Worm (Caenorhabditis elegans) whole organism, L1 larva: ENCODE data around the gene ptc-1.
A peak's percentile ranks its signal among the peaks of the same experiment; 100 is the strongest.

Experiments used
- C04F5.9 ChIP-seq: sonication (generic microtip); optimal IDR thresholded peaks from 2 replicates; lab custom pipeline; 2016; ENCODE audit warnings: missing genetic modification characterization, missing compliant biosample characterization
- Y116A8C.19 ChIP-seq: sonication (generic microtip); optimal IDR thresholded peaks from 2 replicates; lab custom pipeline; 2016; ENCODE audit warnings: missing compliant biosample characterization, missing genetic modification characterization, borderline replicate concordance
- alr-1 ChIP-seq: fragments of 200-800 bp; sonication (Bioruptor generic); optimal IDR thresholded peaks from 2 replicates; lab custom pipeline; 2018; ENCODE audit warnings: borderline replicate concordance, mild to moderate bottlenecking, missing genetic modification characterization, missing compliant biosample characterization
- blmp-1 ChIP-seq: fragments of 150-350 bp; optimal IDR thresholded peaks from 2 replicates; lab custom pipeline; 2014; ENCODE audit warnings: missing biosample characterization, missing genetic modification characterization
- dpl-1 ChIP-seq, 3 experiments: fragments of 150-350 bp in 2 of 3; sonication (generic microtip) in 1 of 3; optimal IDR thresholded peaks; 2 replicates each; lab custom pipeline; 2014 to 2017; ENCODE audit warnings: missing biosample characterization in 3 of 3, missing genetic modification characterization in 3 of 3, missing genetic modification reagents in 3 of 3
- dsc-1 ChIP-seq: sonication (generic microtip); optimal IDR thresholded peaks from 2 replicates; lab custom pipeline; 2016; ENCODE audit warnings: mild to moderate bottlenecking, missing genetic modification characterization, missing compliant biosample characterization
- efl-1 ChIP-seq, 4 experiments: fragments of 150-350 bp; optimal IDR thresholded peaks in 3 of 4; peaks in 1 of 4; 1 replicate in 1 of 4; 2 replicates in 3 of 4; lab custom pipeline; 2014; ENCODE audit warnings: missing biosample characterization in 2 of 4, missing genetic modification characterization in 2 of 4, missing genetic modification reagents in 2 of 4
- egl-13 ChIP-seq: sonication (generic microtip); optimal IDR thresholded peaks from 2 replicates; lab custom pipeline; 2016; ENCODE audit warnings: missing genotype, missing genetic modification reagents, missing genetic modification characterization, missing compliant biosample characterization
- elt-2 ChIP-seq: sonication (generic microtip); optimal IDR thresholded peaks from 2 replicates; lab custom pipeline; 2016; ENCODE audit warnings: missing genetic modification characterization, mild to moderate bottlenecking, inconsistent platforms, missing compliant biosample characterization, missing genetic modification reagents
- ets-5 ChIP-seq: fragments of 200-800 bp; sonication (Bioruptor generic); IDR thresholded peaks from 2 replicates; pipeline ENCODE4 v1.3.6; 2022; ENCODE audit warnings: missing genetic modification characterization, missing compliant biosample characterization
- fkh-4 ChIP-seq: sonication (generic microtip); optimal IDR thresholded peaks from 2 replicates; lab custom pipeline; 2016; ENCODE audit warnings: missing compliant biosample characterization, missing genetic modification characterization, borderline replicate concordance
- fos-1 ChIP-seq: fragments of 150-350 bp; optimal IDR thresholded peaks from 2 replicates; lab custom pipeline; 2014; ENCODE audit warnings: missing biosample characterization, missing genetic modification characterization
- grh-1 ChIP-seq: fragments of 200-800 bp; sonication (Bioruptor generic); IDR thresholded peaks from 2 replicates; pipeline ENCODE4 v1.3.6; 2022; ENCODE audit warnings: missing genetic modification reagents, missing genetic modification characterization, missing compliant biosample characterization
- hlh-4 ChIP-seq: sonication (generic microtip); optimal IDR thresholded peaks from 2 replicates; lab custom pipeline; 2016; ENCODE audit warnings: mild to moderate bottlenecking, missing genetic modification characterization, missing compliant biosample characterization
- hpl-2 ChIP-seq: fragments of 150-350 bp; optimal IDR thresholded peaks from 2 replicates; lab custom pipeline; 2014; ENCODE audit warnings: missing biosample characterization, missing genetic modification reagents, missing genetic modification characterization
- irx-1 ChIP-seq: sonication (generic microtip); optimal IDR thresholded peaks from 2 replicates; lab custom pipeline; 2016; ENCODE audit warnings: missing genetic modification characterization, missing compliant biosample characterization
- isw-1 ChIP-seq: fragments of 200-800 bp; sonication (Bioruptor generic); IDR thresholded peaks from 2 replicates; pipeline ENCODE4 v1.3.6; 2022; ENCODE audit warnings: missing genetic modification characterization, missing compliant biosample characterization
- lin-14 ChIP-seq: fragments of 200-800 bp; sonication (Bioruptor generic); optimal IDR thresholded peaks from 2 replicates; lab custom pipeline; 2018; ENCODE audit warnings: mild to moderate bottlenecking, missing genetic modification characterization, moderate library complexity, missing compliant biosample characterization
- lin-35 ChIP-seq, 2 experiments: fragments of 150-350 bp; optimal IDR thresholded peaks; 2 replicates each; lab custom pipeline; 2014; ENCODE audit warnings: missing biosample characterization in 2 of 2, missing genetic modification characterization in 2 of 2, missing genetic modification reagents in 2 of 2
- lin-39 ChIP-seq: fragments of 150-350 bp; optimal IDR thresholded peaks from 2 replicates; lab custom pipeline; 2014; ENCODE audit warnings: missing biosample characterization, missing genetic modification reagents, missing genetic modification characterization
- lsy-2 ChIP-seq, 2 experiments: fragments of 150-350 bp; optimal IDR thresholded peaks; 2 replicates each; lab custom pipeline; 2014; ENCODE audit warnings: missing biosample characterization in 2 of 2, missing genetic modification characterization in 2 of 2
- mep-1 ChIP-seq: fragments of 150-350 bp; optimal IDR thresholded peaks from 2 replicates; lab custom pipeline; 2014; ENCODE audit warnings: missing biosample characterization, missing genetic modification characterization
- nhr-12 ChIP-seq: sonication (generic microtip); optimal IDR thresholded peaks from 2 replicates; lab custom pipeline; 2017; ENCODE audit warnings: missing biosample characterization, missing genetic modification characterization
- nhr-47 ChIP-seq: sonication (generic microtip); optimal IDR thresholded peaks from 2 replicates; lab custom pipeline; 2016; ENCODE audit warnings: mild to moderate bottlenecking, missing genetic modification characterization, moderate library complexity, missing compliant biosample characterization
- nhr-77 ChIP-seq: fragments of 150-350 bp; optimal IDR thresholded peaks from 2 replicates; lab custom pipeline; 2014; ENCODE audit warnings: missing biosample characterization, missing genetic modification characterization
- pqm-1 ChIP-seq: sonication (generic microtip); optimal IDR thresholded peaks from 3 replicates; lab custom pipeline; 2017; ENCODE audit warnings: missing biosample characterization, missing genetic modification characterization
- rnt-1 ChIP-seq: sonication (generic microtip); optimal IDR thresholded peaks from 2 replicates; lab custom pipeline; 2016; ENCODE audit warnings: mild to moderate bottlenecking, missing genetic modification characterization, moderate library complexity, missing compliant biosample characterization
- snpc-4 ChIP-seq: fragments of 150-350 bp; optimal IDR thresholded peaks from 2 replicates; lab custom pipeline; 2014; ENCODE audit warnings: missing biosample characterization, missing genetic modification characterization
- sox-4 ChIP-seq: sonication (generic microtip); optimal IDR thresholded peaks from 2 replicates; lab custom pipeline; 2016; ENCODE audit warnings: missing genetic modification characterization, missing compliant biosample characterization
- sptf-1 ChIP-seq: fragments of 150-350 bp; optimal IDR thresholded peaks from 2 replicates; lab custom pipeline; 2014; ENCODE audit warnings: missing biosample characterization, missing genetic modification characterization
- tbx-2 ChIP-seq: sonication (generic microtip); optimal IDR thresholded peaks from 2 replicates; lab custom pipeline; 2016; ENCODE audit warnings: missing genetic modification characterization, missing compliant biosample characterization
- unc-30 ChIP-seq: sonication (generic microtip); optimal IDR thresholded peaks from 2 replicates; lab custom pipeline; 2017; ENCODE audit warnings: missing biosample characterization, missing genetic modification characterization
- vab-15 ChIP-seq: sonication (generic microtip); optimal IDR thresholded peaks from 2 replicates; lab custom pipeline; 2017; ENCODE audit warnings: missing genotype, mild to moderate bottlenecking, missing genetic modification characterization, missing compliant biosample characterization
- xbp-1 ChIP-seq: sonication (generic microtip); optimal IDR thresholded peaks from 2 replicates; lab custom pipeline; 2016; ENCODE audit warnings: missing genetic modification characterization, missing compliant biosample characterization
- zag-1 ChIP-seq: fragments of 150-350 bp; optimal IDR thresholded peaks from 2 replicates; lab custom pipeline; 2014; ENCODE audit warnings: missing biosample characterization, missing genetic modification characterization

ptc-1 gene

DNA sequence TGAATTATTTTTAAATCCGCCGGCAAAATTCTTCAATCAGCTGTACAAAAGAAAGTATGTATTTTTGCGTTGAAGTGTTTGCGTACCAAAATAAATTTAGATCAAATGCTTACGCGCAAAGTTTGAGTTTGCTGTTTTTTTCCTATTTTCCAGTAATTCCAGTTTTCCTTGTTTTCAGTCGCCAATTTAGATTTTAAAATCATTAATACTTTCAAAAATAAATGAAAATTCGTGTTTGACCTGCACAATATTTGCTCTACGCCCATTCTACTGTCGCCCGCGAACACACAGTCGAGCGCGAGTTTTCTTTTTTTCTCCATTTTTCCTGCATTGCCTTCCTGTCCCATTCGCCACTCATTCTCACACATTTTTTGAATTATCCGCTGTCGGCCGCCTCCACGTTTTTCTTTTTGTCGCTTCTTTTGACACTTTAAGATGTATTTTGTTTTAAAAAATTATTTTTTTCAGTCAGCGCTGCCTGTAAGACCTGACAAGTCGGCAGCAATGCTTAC is at the start of gene ptc-1:
ptc-1 (plus strand) TSS at position 462 of the 512 bp plus-strand sequence.
- TF ChIP-seq dsc-1 (tag; lab: Kevin White, UChicago) = peak; percentile 20
- TF ChIP-seq efl-1 (optimal IDR thresholded peaks at IDR 0.05; lab: Kevin White, UChicago) = no peak
- TF ChIP-seq efl-1 (GFP tag; optimal IDR thresholded peaks at IDR 0.05 in 1 of 2; lab: Kevin White, UChicago) = peak in 1 of 2 experiments; percentile 45
- TF ChIP-seq fos-1 (tag; lab: Kevin White, UChicago) = no peak

DNA sequence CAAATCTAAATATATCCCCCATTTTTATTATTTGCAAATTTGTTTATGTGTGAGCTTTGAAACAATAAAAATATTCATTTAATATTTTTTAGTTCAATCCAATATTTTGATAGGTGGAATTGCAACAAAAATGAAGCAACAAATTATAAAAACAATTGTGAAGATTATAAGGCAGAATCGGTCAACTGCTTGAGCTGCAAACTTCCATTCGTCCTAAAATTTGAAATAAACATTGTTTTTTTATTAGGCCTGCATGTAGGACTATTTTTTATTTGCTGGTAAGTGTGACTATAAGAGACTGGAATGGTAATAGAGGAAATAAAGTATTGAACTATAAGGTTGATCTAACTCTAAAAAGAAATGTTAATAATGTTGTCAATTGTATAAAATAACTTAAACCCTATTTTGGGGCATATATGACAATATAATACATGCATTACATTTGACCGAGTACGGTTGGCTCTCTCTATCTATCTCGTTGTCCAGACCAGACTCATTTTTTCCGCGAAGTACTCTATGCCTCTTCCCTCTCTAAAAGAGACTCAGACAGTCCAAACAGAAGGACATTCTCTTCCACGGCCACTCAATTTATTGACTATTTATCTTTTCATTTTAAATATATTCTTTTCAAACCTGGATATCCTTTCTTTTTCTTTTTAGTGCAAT is 47.3 kb upstream of the ptc-1 start, which contains the start of gene T09A5.4:
T09A5.4 (plus strand) TSS at position 616 of the 666 bp plus-strand sequence.
- TF ChIP-seq dpl-1 (GFP tag; optimal IDR thresholded peaks at IDR 0.05; lab: Kevin White, UChicago) (peak in 1 of 3 experiments; percentile 18), lin-14 (GFP tag; lab: Kevin White, UChicago) (peak; percentile 14), lsy-2 (tag; optimal IDR thresholded peaks at IDR 0.05; lab: Kevin White, UChicago) (peak in 1 of 2 experiments; percentile 32), alr-1 (no peak), efl-1 (optimal IDR thresholded peaks at IDR 0.05; lab: Kevin White, UChicago) (peak in 1 of 2 experiments; percentile 10), efl-1 (GFP tag; optimal IDR thresholded peaks at IDR 0.05 in 1 of 2; lab: Kevin White, UChicago) (no peak), elt-2 (no peak), nhr-77 (peak; percentile 7)

DNA sequence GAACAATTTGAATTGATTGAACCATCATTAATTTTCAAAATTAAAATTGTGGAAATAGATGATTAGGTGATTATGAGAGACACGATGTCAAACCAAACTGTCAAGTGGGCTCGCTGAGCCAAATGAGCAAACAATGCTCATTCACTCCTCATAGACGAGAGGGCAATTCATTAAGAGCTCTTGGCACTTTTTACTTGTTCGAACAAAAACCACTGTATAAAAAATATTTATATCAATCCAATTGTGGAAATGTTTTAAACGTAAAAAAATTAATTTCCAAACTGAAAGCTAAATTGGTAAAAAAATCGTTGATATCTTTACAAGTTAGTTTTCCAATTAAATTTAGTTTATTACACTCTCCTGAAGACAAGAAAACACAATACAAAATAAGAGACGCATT is 43.3 kb upstream of the ptc-1 start, which contains the start of gene acr-7:
acr-7 (minus strand) TSS at position 101 of the 400 bp plus-strand sequence.
- TF ChIP-seq zag-1 (no peak), nhr-12 (tag; lab: Kevin White, UChicago) (no peak), alr-1 (no peak), grh-1 (no peak), ets-5 (no peak), unc-30 (tag; lab: Kevin White, UChicago) (no peak), lsy-2 (tag; optimal IDR thresholded peaks at IDR 0.05; lab: Kevin White, UChicago) (no peak), blmp-1 (tag; lab: Kevin White, UChicago) (no peak), pqm-1 (no peak), nhr-47 (tag; lab: Kevin White, UChicago) (no peak), egl-13 (tag; lab: Kevin White, UChicago) (no peak)

DNA sequence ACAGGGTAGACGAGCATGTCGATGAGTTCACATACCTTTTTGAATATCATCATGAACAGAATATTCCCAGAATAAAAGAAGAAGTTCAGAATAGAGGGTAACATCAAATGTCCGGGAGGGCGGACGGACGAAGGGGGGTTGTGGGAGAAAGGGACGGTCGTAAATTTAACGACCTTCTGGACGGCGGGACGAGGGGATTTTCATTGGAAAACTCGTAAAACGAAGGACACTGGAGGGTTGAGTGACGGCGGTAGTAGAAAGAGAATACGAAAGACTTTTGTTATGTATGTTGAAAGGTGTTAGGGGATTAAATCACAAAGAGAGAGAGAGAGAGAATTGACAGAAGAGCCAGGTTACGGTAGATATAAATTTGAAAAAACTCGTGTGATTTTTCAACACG is 42.4 kb upstream of the ptc-1 start:
- TF ChIP-seq blmp-1 (tag; lab: Kevin White, UChicago) = peak; percentile 78
- peak in 1 of 2 experiments; percentile 24 for TF ChIP-seq lsy-2 (tag; optimal IDR thresholded peaks at IDR 0.05; lab: Kevin White, UChicago)
- TF ChIP-seq rnt-1 (tag; lab: Kevin White, UChicago) = peak; percentile 28
- TF ChIP-seq irx-1 (tag; lab: Kevin White, UChicago) = no peak
- TF ChIP-seq zag-1 = no peak
- TF ChIP-seq efl-1 (optimal IDR thresholded peaks at IDR 0.05; lab: Kevin White, UChicago) = no peak
- peak in 1 of 2 experiments; percentile 42 for TF ChIP-seq efl-1 (GFP tag; optimal IDR thresholded peaks at IDR 0.05 in 1 of 2; lab: Kevin White, UChicago)
- peak; percentile 59 for TF ChIP-seq lin-14 (GFP tag; lab: Kevin White, UChicago)

DNA sequence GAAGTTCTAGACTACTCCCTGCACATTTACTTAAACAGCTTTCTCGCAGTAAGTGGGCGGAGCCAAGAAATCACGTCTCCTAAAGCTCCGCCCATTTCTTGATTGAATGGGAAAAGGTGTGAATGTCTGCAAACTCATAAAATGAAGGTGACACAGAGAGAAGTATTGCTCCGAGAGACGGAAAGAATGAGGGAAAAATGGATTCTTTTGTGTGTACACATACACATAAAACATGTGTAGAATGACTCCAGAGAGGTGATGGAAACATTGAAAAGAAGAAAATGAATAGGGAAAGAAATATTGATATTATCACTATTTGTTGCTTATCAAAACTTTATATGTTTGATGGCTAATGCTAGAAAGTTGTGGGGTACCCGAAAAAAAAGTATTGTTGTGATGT is 41.5 kb upstream of the ptc-1 start:
- peak; percentile 10 for TF ChIP-seq lin-14 (GFP tag; lab: Kevin White, UChicago)
- TF ChIP-seq isw-1 (GFP tag; lab: Robert Waterston, UW) = no peak
- no peak for TF ChIP-seq efl-1 (optimal IDR thresholded peaks at IDR 0.05; lab: Kevin White, UChicago)
- peak in 1 of 2 experiments; percentile 77 for TF ChIP-seq efl-1 (GFP tag; optimal IDR thresholded peaks at IDR 0.05 in 1 of 2; lab: Kevin White, UChicago)
- peak; percentile 16 for TF ChIP-seq mep-1 (tag; lab: Kevin White, UChicago)
- TF ChIP-seq blmp-1 (tag; lab: Kevin White, UChicago) = no peak
- TF ChIP-seq lin-35 (GFP tag; optimal IDR thresholded peaks at IDR 0.05; lab: Kevin White, UChicago) = peak in 1 of 2 experiments; percentile 23

DNA sequence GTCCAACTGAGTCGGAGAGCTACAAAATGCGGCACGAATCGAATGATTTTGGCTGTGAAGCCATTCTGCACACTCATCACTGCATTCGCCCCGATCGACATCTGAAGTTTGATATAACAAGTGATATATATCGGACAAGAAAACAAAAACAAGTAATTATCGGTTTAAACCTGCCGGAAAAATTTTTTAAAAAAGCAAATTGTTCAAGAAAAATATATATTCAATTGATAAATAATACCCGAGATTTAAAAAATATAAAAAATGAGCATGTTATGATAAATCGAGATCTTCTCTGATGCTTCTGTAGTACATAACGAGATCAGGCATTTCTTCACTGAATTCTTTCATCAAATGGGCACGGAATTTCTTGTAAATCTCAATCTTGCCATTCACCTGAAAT is 39.3 kb upstream of the ptc-1 start, which contains the start of gene T09A5.5:
T09A5.5 (minus strand) TSS at position 101 of the 400 bp plus-strand sequence.
- no peak for TF ChIP-seq vab-15 (tag; lab: Kevin White, UChicago)
- TF ChIP-seq mep-1 (tag; lab: Kevin White, UChicago) = no peak
- TF ChIP-seq ets-5 = no peak
- no peak for TF ChIP-seq xbp-1
- TF ChIP-seq lin-39 (tag; lab: Kevin White, UChicago) = no peak
- TF ChIP-seq tbx-2 = no peak
- TF ChIP-seq nhr-47 (tag; lab: Kevin White, UChicago) = no peak
- no peak for TF ChIP-seq hlh-4
- no peak for TF ChIP-seq hpl-2 (GFP tag; lab: Kevin White, UChicago)
- TF ChIP-seq lsy-2 (tag; optimal IDR thresholded peaks at IDR 0.05; lab: Kevin White, UChicago) = no peak
- TF ChIP-seq rnt-1 (tag; lab: Kevin White, UChicago) = no peak
- TF ChIP-seq Y116A8C.19 (tag; lab: Kevin White, UChicago) = no peak
- TF ChIP-seq sptf-1 (tag; lab: Kevin White, UChicago) = no peak
- TF ChIP-seq sox-4 (tag; lab: Kevin White, UChicago) = no peak
- TF ChIP-seq fkh-4 (tag; lab: Kevin White, UChicago) = no peak
- TF ChIP-seq C04F5.9 = no peak
- TF ChIP-seq zag-1 = no peak
- no peak for TF ChIP-seq snpc-4 (tag; lab: Kevin White, UChicago)
